Worm (Caenorhabditis elegans) whole organism, early embryonic: Measurements from ENCODE around the gene srh-115.

ENCODE experiments used
- B0310.2 ChIP-seq: sonication (generic microtip); optimal IDR thresholded peaks from 2 replicates; lab custom pipeline; 2016; ENCODE audit warnings: mild to moderate bottlenecking, missing genetic modification characterization, missing compliant biosample characterization
- F13C5.2 ChIP-seq: sonication (generic microtip); optimal IDR thresholded peaks from 2 replicates; lab custom pipeline; 2017; ENCODE audit warnings: mild to moderate bottlenecking, missing genetic modification characterization, inconsistent platforms, missing compliant biosample characterization
- aly-1 ChIP-seq: sonication (generic microtip); optimal IDR thresholded peaks from 2 replicates; lab custom pipeline; 2016; ENCODE audit warnings: missing genetic modification characterization, missing compliant biosample characterization
- ama-1 ChIP-seq: fragments of 150-350 bp; optimal IDR thresholded peaks from 2 replicates; lab custom pipeline; 2014
- ceh-13 ChIP-seq: fragments of 200-800 bp; sonication (Bioruptor generic); optimal IDR thresholded peaks from 2 replicates; lab custom pipeline; 2018; ENCODE audit warnings: mild to moderate bottlenecking, missing genetic modification characterization, missing compliant biosample characterization
- ceh-36 ChIP-seq: sonication (generic microtip); optimal IDR thresholded peaks from 2 replicates; lab custom pipeline; 2016; ENCODE audit warnings: missing genetic modification characterization, inconsistent platforms, missing compliant biosample characterization
- ets-7 ChIP-seq: sonication (generic microtip); optimal IDR thresholded peaks from 2 replicates; lab custom pipeline; 2016; ENCODE audit warnings: missing genotype, missing genetic modification characterization, missing compliant biosample characterization
- flt-1 ChIP-seq: fragments of 200-800 bp; sonication (Bioruptor generic); IDR thresholded peaks from 2 replicates; pipeline ENCODE4 v1.3.6; 2022; ENCODE audit warnings: missing genetic modification characterization, missing compliant biosample characterization
- hmbx-1 ChIP-seq: sonication (generic microtip); optimal IDR thresholded peaks from 2 replicates; lab custom pipeline; 2016; ENCODE audit warnings: mild to moderate bottlenecking, missing genetic modification characterization, missing compliant biosample characterization
- hmg-4 ChIP-seq: fragments of 200-800 bp; sonication (Bioruptor generic); optimal IDR thresholded peaks from 2 replicates; lab custom pipeline; 2018; ENCODE audit warnings: mild to moderate bottlenecking, missing genetic modification characterization, missing compliant biosample characterization
- hnd-1 ChIP-seq: sonication (generic microtip); optimal IDR thresholded peaks from 2 replicates; lab custom pipeline; 2016; ENCODE audit warnings: missing genetic modification characterization, missing compliant biosample characterization
- pes-1 ChIP-seq: fragments of 200-800 bp; sonication (Bioruptor generic); IDR thresholded peaks from 2 replicates; pipeline ENCODE4 v1.3.6; 2022; ENCODE audit warnings: missing genetic modification reagents, missing genetic modification characterization, missing compliant biosample characterization
- scrt-1 ChIP-seq: fragments of 200-800 bp; sonication (Bioruptor generic); IDR thresholded peaks from 2 replicates; pipeline ENCODE4 v1.3.6; 2022; ENCODE audit warnings: missing genetic modification characterization, missing compliant biosample characterization
- sea-1 ChIP-seq: fragments of 200-800 bp; sonication (Bioruptor generic); conservative IDR thresholded peaks from 2 replicates; pipeline ENCODE4 v1.3.6; 2022; ENCODE audit warnings: missing genetic modification characterization, missing compliant biosample characterization
- tbx-11 ChIP-seq: fragments of 200-800 bp; sonication (Bioruptor generic); IDR thresholded peaks from 2 replicates; pipeline ENCODE4 v1.3.6; 2022; ENCODE audit warnings: missing genetic modification characterization, missing compliant biosample characterization
- tbx-37 ChIP-seq: fragments of 200-800 bp; sonication (Bioruptor generic); conservative IDR thresholded peaks from 2 replicates; pipeline ENCODE4 v1.3.6; 2022; ENCODE audit warnings: missing genetic modification reagents, missing genetic modification characterization, missing compliant biosample characterization
- tra-4 ChIP-seq: sonication (generic microtip); optimal IDR thresholded peaks from 2 replicates; lab custom pipeline; 2017; ENCODE audit warnings: missing genetic modification characterization, missing compliant biosample characterization

Gene srh-115

DNA sequence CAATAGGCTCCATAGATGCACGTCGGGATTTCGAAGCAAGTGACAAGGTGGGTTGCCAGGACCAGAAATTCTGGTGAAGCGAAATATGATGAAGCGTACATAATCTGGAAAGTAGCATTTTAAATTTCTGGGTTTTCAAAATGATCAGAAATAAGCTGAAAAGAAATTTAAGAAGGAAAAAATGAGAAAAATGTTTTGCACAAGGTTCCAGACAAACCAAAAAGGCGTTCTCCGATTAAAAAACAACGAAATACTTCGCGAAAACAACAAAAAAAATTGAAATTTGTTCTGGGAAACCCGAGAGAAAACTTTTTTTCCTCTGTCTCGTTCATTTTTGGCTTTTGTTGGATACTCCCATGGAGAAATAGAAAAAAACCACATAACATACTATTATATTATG, 32.2 kb upstream of the srh-115 start, which contains the start of gene srh-252:
TSS of gene srh-252 (minus strand) at position 101 of the 400 bp plus-strand sequence.
- TF ChIP-seq tra-4 (tag; lab: Kevin White, UChicago) = no peak
- no peak for TF ChIP-seq ceh-13 (GFP tag; lab: Kevin White, UChicago)
- TF ChIP-seq hmbx-1 (tag; lab: Kevin White, UChicago) = no peak
- no peak for TF ChIP-seq ets-7
- TF ChIP-seq flt-1 (GFP tag; lab: Robert Waterston, UW) = no peak
- no peak for TF ChIP-seq ceh-36 (tag; lab: Kevin White, UChicago)
- TF ChIP-seq scrt-1 = no peak
- no peak for TF ChIP-seq ama-1 (lab: Kevin White, UChicago)
- no peak for TF ChIP-seq tbx-37

DNA sequence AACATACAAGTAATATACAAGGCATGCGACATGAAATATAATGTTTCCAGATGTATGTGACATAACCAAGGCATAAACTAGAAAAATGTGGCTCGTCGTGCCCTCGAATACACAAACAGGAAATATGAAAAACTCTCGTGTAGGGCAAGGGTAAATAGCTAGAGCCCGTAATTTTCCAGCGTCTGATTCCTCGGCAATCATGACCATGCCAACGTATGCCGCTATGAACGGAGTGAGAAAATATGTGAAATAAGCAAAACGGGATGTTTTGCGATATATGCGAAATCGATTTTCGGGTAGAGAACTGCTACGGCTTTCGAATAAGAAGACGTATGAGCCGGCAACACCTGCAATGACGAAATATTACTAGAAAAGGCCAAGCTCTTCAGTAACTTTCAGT, 30.2 kb upstream of the srh-115 start, which contains the start of gene scl-25:
TSS of gene scl-25 (plus strand) at position 301 of the 400 bp plus-strand sequence.
- TF ChIP-seq tbx-11 (no peak), ets-7 (no peak), B0310.2 (tag; lab: Kevin White, UChicago) (no peak), F13C5.2 (tag; lab: Kevin White, UChicago) (no peak), hnd-1 (tag; lab: Kevin White, UChicago) (no peak), tra-4 (tag; lab: Kevin White, UChicago) (no peak), hmbx-1 (tag; lab: Kevin White, UChicago) (no peak), ama-1 (lab: Kevin White, UChicago) (no peak), sea-1 (GFP tag; lab: Robert Waterston, UW) (no peak), scrt-1 (no peak), tbx-37 (no peak)

DNA sequence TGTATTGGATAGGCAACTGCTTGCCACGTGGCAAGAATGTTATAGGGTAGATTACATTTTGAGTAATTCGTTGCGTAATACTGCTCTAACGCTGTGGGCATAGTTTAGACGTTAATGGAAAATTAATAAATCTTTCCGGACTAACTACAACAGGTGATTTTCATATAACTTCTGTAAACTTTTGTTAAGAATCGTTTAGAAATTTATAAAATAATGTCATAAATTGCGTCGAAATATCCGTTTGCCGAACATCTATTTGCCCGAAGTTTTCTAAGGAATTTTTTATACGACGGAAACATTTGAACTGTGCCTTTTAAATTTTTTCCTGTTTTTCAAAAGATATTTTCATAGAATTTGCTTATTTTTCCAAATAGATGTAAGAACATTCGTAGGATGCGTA, 29.4 kb upstream of the srh-115 start, which contains the start of gene srh-112:
TSS of gene srh-112 (minus strand) at position 101 of the 400 bp plus-strand sequence.
- TF ChIP-seq tra-4 (tag; lab: Kevin White, UChicago) = no peak
- TF ChIP-seq pes-1 (GFP tag; lab: Robert Waterston, UW) = no peak
- TF ChIP-seq tbx-37 = no peak
- TF ChIP-seq ets-7 = no peak
- TF ChIP-seq scrt-1 = no peak

DNA sequence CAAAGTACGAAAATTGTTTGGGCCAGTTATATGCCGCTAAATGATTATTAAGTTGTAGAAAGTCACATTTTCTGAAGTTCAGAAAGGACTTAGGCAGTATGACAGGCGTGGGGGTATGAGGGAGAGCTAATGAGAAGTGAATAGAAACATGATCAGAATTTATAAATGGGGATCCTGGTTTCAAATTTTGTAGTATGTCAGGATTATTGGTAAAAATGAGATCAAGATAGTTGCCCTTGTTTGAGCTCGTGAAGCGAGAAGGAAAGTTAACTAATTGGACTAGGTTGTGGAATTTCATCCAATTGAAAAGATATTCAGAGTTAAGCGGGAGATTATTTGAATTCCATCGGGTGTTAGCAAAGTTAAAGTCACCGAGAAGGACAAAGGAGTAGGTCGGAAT, 23.2 kb upstream of the srh-115 start:
- TF ChIP-seq scrt-1 (no peak), sea-1 (GFP tag; lab: Robert Waterston, UW) (no peak), tra-4 (tag; lab: Kevin White, UChicago) (no peak), flt-1 (GFP tag; lab: Robert Waterston, UW) (no peak), B0310.2 (tag; lab: Kevin White, UChicago) (no peak), hmbx-1 (tag; lab: Kevin White, UChicago) (no peak)

DNA sequence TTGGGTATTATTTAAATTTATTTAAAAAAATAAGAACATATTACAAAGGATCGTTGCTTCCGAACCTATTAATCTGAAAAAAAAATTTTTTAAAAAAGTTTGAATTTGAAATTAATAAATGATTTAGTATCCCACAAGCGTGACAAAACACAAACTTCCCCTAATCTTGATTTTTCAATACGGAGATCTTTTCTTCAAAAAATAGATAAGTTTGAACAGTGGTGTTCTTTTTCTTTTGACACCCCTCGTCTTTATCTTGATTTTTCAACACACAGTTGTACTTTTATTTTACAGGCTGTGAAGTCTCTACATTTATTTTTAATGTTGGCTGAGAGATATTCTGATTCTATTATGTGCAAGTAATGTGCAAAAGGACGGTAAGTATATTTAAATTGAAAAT, 19.2 kb upstream of the srh-115 start, which contains the start of gene T19C9.10:
TSS of gene T19C9.10 (plus strand) at position 248 of the 400 bp plus-strand sequence.
- TF ChIP-seq tra-4 (tag; lab: Kevin White, UChicago) (no peak), pes-1 (GFP tag; lab: Robert Waterston, UW) (no peak), flt-1 (GFP tag; lab: Robert Waterston, UW) (no peak), ceh-36 (tag; lab: Kevin White, UChicago) (no peak), tbx-37 (no peak), aly-1 (tag; lab: Kevin White, UChicago) (no peak), tbx-11 (no peak), hmbx-1 (tag; lab: Kevin White, UChicago) (no peak), sea-1 (GFP tag; lab: Robert Waterston, UW) (no peak), scrt-1 (no peak), hmg-4 (GFP tag; lab: Kevin White, UChicago) (no peak), ceh-13 (GFP tag; lab: Kevin White, UChicago) (no peak), ama-1 (lab: Kevin White, UChicago) (no peak), F13C5.2 (tag; lab: Kevin White, UChicago) (no peak), hnd-1 (tag; lab: Kevin White, UChicago) (no peak), B0310.2 (tag; lab: Kevin White, UChicago) (no peak), ets-7 (no peak)

DNA sequence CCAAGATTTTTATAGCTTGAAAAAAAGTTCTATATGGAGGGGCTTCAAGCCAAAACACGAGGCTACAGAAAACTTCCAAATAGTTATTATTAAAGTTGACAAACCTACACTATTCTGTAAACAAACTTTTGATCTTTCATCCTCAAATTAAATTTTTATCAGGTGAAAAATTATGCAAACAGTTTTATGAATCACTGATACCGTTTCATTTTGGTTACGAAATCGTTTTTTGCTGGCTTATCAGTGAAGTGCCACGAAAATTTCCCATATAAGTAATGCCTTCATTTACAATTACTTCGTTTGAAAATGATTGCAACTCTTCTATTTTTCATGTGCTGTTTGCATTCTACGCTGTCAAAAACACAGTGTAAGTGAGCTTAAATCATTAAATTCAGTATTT, 16.8 kb upstream of the srh-115 start, which contains the start of gene T19C9.8:
TSS of gene T19C9.8 (plus strand) at position 299 of the 400 bp plus-strand sequence.
- no peak for TF ChIP-seq tbx-11
- no peak for TF ChIP-seq scrt-1
- TF ChIP-seq ets-7 = no peak
- no peak for TF ChIP-seq hnd-1 (tag; lab: Kevin White, UChicago)
- no peak for TF ChIP-seq B0310.2 (tag; lab: Kevin White, UChicago)
- TF ChIP-seq ceh-36 (tag; lab: Kevin White, UChicago) = no peak
- no peak for TF ChIP-seq hmg-4 (GFP tag; lab: Kevin White, UChicago)
- no peak for TF ChIP-seq tra-4 (tag; lab: Kevin White, UChicago)
- TF ChIP-seq ceh-13 (GFP tag; lab: Kevin White, UChicago) = no peak
- no peak for TF ChIP-seq sea-1 (GFP tag; lab: Robert Waterston, UW)
- no peak for TF ChIP-seq pes-1 (GFP tag; lab: Robert Waterston, UW)
- no peak for TF ChIP-seq hmbx-1 (tag; lab: Kevin White, UChicago)
- no peak for TF ChIP-seq F13C5.2 (tag; lab: Kevin White, UChicago)
- TF ChIP-seq ama-1 (lab: Kevin White, UChicago) = no peak
- TF ChIP-seq aly-1 (tag; lab: Kevin White, UChicago) = no peak

DNA sequence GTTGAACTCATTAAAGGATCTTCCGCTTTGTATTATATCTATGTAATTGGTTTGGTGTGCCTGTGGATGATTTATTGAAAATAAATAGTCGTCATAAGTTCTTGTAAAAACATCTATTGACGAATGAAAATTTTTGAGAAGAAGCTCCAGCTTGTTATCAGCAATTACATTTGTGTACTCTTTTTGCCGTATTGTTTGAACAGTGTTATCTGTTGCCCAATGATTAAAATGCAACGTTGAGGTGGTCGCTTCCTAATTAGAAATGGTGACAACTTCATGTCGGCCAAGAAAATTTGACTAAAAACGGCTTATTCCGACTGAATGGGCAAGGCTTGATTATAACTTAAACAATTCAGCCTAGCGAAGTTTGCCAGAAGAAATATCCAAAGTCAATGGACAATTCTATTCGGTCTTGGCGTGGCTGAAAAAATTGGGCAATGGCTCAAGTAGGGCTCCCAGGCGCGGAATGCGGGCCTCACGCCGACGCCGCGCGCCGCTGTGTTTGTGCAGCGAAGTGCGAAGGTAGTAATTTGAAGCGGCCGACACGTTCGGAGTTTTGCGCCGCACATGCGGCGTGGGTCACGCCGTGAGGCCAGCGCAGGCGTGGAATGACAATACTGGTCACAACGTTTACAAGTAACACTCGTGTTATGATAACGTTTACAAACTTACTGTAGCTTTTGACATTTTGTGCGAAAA, 14.8 kb upstream of the srh-115 start:
- TF ChIP-seq hmg-4 (GFP tag; lab: Kevin White, UChicago) = no peak
- no peak for TF ChIP-seq tra-4 (tag; lab: Kevin White, UChicago)
- TF ChIP-seq tbx-11 = no peak
- TF ChIP-seq aly-1 (tag; lab: Kevin White, UChicago) = no peak
- no peak for TF ChIP-seq scrt-1
- no peak for TF ChIP-seq ama-1 (lab: Kevin White, UChicago)
- TF ChIP-seq flt-1 (GFP tag; lab: Robert Waterston, UW) = no peak
- TF ChIP-seq sea-1 (GFP tag; lab: Robert Waterston, UW) = no peak
- no peak for TF ChIP-seq ets-7
- no peak for TF ChIP-seq ceh-13 (GFP tag; lab: Kevin White, UChicago)
- TF ChIP-seq hmbx-1 (tag; lab: Kevin White, UChicago) = no peak
- TF ChIP-seq pes-1 (GFP tag; lab: Robert Waterston, UW) = no peak
- no peak for TF ChIP-seq tbx-37
- TF ChIP-seq hnd-1 (tag; lab: Kevin White, UChicago) = no peak
